Worm (Caenorhabditis elegans): Measurements from ENCODE around the gene R08C7.1.

- no peak for TF ChIP-seq nhr-11 (tag; optimal IDR thresholded peaks at IDR 0.05)
- no peak for TF ChIP-seq pha-4 (tag; optimal IDR thresholded peaks at IDR 0.05)
- no peak for TF ChIP-seq ztf-11 (tag; optimal IDR thresholded peaks at IDR 0.05)
- no peak for TF ChIP-seq ama-1 (optimal IDR thresholded peaks at IDR 0.05)
- TF ChIP-seq R02D3.7 (tag; optimal IDR thresholded peaks at IDR 0.05): no peak
- TF ChIP-seq pqm-1 (tag; optimal IDR thresholded peaks at IDR 0.05): no peak
- no peak for TF ChIP-seq ztf-4 (tag; optimal IDR thresholded peaks at IDR 0.05)
- TF ChIP-seq fkh-10 (GFP tag; optimal IDR thresholded peaks at IDR 0.05): no peak
- no peak for TF ChIP-seq egl-5 (tag; optimal IDR thresholded peaks at IDR 0.05)
- no peak for TF ChIP-seq unc-39 (tag; optimal IDR thresholded peaks at IDR 0.05)
- TF ChIP-seq nfya-1 (tag; optimal IDR thresholded peaks at IDR 0.05; ENCODE audit: insufficient read depth): no peak
- TF ChIP-seq tbx-2 (tag; optimal IDR thresholded peaks at IDR 0.05): no peak
Observed at ce11 chrIV:4465184-4465583, 13.5 kb downstream of the R08C7.1 start, which contains the start of gene M01H9.5.

Measured in whole organism, L3 larva.